Worm (Caenorhabditis elegans): Measurements from ENCODE around the gene T28C6.3.

Gene T28C6.3

DNA sequence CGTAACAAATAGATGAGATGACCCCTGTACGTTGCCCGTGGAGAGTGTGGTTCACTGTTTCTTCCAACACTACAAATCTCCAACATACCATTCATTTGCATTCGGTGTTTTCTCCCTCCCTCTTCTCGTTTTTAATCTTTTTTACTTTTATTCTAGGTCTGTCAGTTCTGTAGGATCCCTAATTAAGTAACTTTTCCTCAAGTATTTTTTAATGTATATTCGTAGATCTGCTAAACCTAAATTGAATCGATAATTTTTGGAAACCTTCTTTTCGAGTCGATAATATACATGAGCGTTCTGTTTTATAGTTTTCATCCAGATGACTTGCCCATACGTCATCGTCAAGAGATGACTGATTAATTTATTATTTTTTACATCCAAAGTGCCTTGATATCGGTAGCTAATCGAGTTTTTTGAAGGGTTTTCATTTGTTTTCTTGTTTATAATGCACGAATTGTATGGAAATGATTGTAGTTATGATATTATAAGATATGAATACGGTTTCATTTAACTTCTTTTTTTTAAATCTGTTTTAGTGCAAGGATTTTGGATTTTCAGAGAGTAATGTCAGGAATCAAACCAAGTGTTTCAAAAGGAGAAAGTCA is 20.1 kb downstream of the T28C6.3 start, which contains the start of the genes T28C6.11 and T11B7.1:
T28C6.11 (minus strand) TSS at position 101 of the 605 bp plus-strand sequence.
T11B7.1 (plus strand) TSS at position 555 of the 605 bp plus-strand sequence.
- no peak for TF ChIP-seq F13H6.1 (tag; optimal IDR thresholded peaks at IDR 0.05)

DNA sequence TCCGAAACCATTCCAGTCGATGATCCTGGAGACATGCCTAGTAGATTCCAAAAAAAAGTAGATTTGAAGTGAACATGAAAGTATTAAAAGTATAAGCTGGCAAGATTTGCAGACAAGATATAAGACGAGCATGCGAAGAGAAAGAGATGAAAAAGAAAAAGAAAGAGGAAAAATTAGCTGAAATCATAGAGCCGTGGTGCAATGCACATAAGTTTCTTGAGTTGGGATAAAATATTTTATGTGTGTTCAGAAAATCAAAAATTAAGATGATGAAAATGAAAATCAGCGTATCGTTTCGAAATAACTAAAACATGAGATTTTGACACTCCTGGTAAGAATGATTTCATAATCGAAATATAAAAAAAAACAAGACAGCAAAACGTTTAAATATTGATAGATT is 24.3 kb downstream of the T28C6.3 start, which contains the start of gene T11B7.2:
T11B7.2 (minus strand) TSS at position 101 of the 400 bp plus-strand sequence.
- no peak for TF ChIP-seq elt-3 (tag; optimal IDR thresholded peaks at IDR 0.05)
- TF ChIP-seq nhr-21 (tag; optimal IDR thresholded peaks at IDR 0.05), result no peak
- TF ChIP-seq blmp-1 (tag; optimal IDR thresholded peaks at IDR 0.05; ENCODE audit: insufficient read depth), result no peak
- TF ChIP-seq peb-1 (tag; optimal IDR thresholded peaks at IDR 0.05), result no peak
- no peak for TF ChIP-seq ztf-4 (tag; optimal IDR thresholded peaks at IDR 0.05)
- TF ChIP-seq unc-55 (GFP tag; optimal IDR thresholded peaks at IDR 0.05), result no peak
- no peak for TF ChIP-seq nhr-77 (tag; optimal IDR thresholded peaks at IDR 0.05)
- TF ChIP-seq gmeb-1 (tag; optimal IDR thresholded peaks at IDR 0.05), result no peak

DNA sequence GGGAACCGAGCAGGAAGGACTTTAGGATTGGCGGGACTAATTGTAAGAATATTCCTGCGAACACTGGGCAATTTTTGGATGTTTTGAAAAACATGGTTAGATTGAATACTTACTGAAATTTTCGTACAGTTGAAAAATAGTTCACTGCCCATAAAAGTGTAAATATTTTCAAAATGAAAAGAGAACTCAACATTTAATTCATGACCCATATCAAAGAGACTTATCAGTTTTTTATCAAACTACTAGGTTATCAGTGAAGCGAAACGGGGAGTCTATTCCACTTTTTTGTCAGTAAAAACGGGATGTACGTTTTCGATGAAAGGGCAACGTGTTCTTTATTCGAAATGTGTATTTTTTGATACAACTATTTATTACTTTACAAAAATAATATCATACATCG is 25.8 kb downstream of the T28C6.3 start:
- TF ChIP-seq elt-1 (tag; optimal IDR thresholded peaks at IDR 0.05), result no peak
- no peak for TF ChIP-seq nhr-21 (tag; optimal IDR thresholded peaks at IDR 0.05)
- peak; percentile 80 for TF ChIP-seq fos-1 (tag; optimal IDR thresholded peaks at IDR 0.05)
- TF ChIP-seq ceh-16 (tag; optimal IDR thresholded peaks at IDR 0.05), result no peak
- peak; percentile 24 for TF ChIP-seq crh-2 (tag; optimal IDR thresholded peaks at IDR 0.05)
- no peak for TF ChIP-seq unc-55 (GFP tag; optimal IDR thresholded peaks at IDR 0.05)
- TF ChIP-seq nhr-77 (tag; optimal IDR thresholded peaks at IDR 0.05), result no peak

- no peak for TF ChIP-seq gmeb-1 (tag; optimal IDR thresholded peaks at IDR 0.05)
- TF ChIP-seq egl-27 (tag; optimal IDR thresholded peaks at IDR 0.05), result no peak
- TF ChIP-seq ceh-16 (tag; optimal IDR thresholded peaks at IDR 0.05), result no peak
- no peak for TF ChIP-seq aly-2 (tag; optimal IDR thresholded peaks at IDR 0.05)
- TF ChIP-seq lin-11 (tag; optimal IDR thresholded peaks at IDR 0.05), result no peak
- TF ChIP-seq unc-62 (GFP tag; optimal IDR thresholded peaks at IDR 0.05), result no peak
- no peak for TF ChIP-seq nhr-21 (tag; optimal IDR thresholded peaks at IDR 0.05)
- no peak for TF ChIP-seq nhr-77 (tag; optimal IDR thresholded peaks at IDR 0.05)
- no peak for TF ChIP-seq blmp-1 (tag; optimal IDR thresholded peaks at IDR 0.05; ENCODE audit: insufficient read depth)
- TF ChIP-seq nhr-25 (tag; optimal IDR thresholded peaks at IDR 0.05), result no peak
- TF ChIP-seq unc-55 (GFP tag; optimal IDR thresholded peaks at IDR 0.05), result no peak
- no peak for TF ChIP-seq ztf-11 (tag; optimal IDR thresholded peaks at IDR 0.05)
- TF ChIP-seq snpc-4 (tag; optimal IDR thresholded peaks at IDR 0.05), result no peak
- TF ChIP-seq sem-4 (tag; optimal IDR thresholded peaks at IDR 0.05), result no peak
- no peak for TF ChIP-seq Y55F3AM.14 (GFP tag; optimal IDR thresholded peaks at IDR 0.05)
- TF ChIP-seq ceh-82 (tag; optimal IDR thresholded peaks at IDR 0.05), result no peak
- TF ChIP-seq ama-1 (optimal IDR thresholded peaks at IDR 0.05), result no peak
- TF ChIP-seq F13H6.1 (tag; optimal IDR thresholded peaks at IDR 0.05), result no peak
- TF ChIP-seq ztf-4 (tag; optimal IDR thresholded peaks at IDR 0.05), result no peak
These were observed 27.8 kb downstream of the T28C6.3 start, which contains the start of gene col-118 for ce11 chrIV:8847918-8848317. Gene col-118, plus strand, starts transcription at chrIV:8848218.

- TF ChIP-seq unc-55 (GFP tag; optimal IDR thresholded peaks at IDR 0.05), result no peak
- no peak for TF ChIP-seq ZK546.5 (tag; optimal IDR thresholded peaks at IDR 0.05)
These were observed 28.8 kb downstream of the T28C6.3 start for ce11 chrIV:8848983-8849382.

ce11 chrIV:8850807-8851206 is 30.7 kb downstream of the T28C6.3 start:
- TF ChIP-seq lin-11 (tag; optimal IDR thresholded peaks at IDR 0.05) (no peak), F13H6.1 (tag; optimal IDR thresholded peaks at IDR 0.05) (peak; percentile 47)

DNA sequence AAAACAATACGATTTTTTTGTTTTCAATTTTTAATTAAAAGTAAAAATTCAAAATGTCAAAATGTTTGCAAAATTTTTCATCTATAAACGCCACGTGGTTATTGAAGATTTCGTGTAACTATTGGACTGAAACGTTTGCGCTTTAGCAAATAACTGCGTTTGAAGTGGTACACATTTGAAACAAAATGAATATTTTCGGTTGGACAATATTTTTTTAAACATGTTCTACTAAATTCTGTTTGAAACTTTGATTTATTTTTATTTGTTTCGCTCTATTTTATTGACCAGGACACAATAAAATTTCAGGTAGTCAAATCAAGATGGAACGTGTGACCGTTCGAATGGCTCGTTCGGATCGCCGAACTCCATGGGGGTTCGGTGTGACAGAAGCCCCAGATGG is 32.1 kb downstream of the T28C6.3 start, which contains the start of gene alp-1:
alp-1 (plus strand) TSS at position 301 of the 400 bp plus-strand sequence.
- TF ChIP-seq mab-5 (tag; optimal IDR thresholded peaks at IDR 0.05) (no peak), ZK546.5 (tag; optimal IDR thresholded peaks at IDR 0.05) (no peak), nhr-6 (tag; optimal IDR thresholded peaks at IDR 0.05) (no peak), nhr-23 (tag; optimal IDR thresholded peaks at IDR 0.05) (no peak), ama-1 (optimal IDR thresholded peaks at IDR 0.05) (no peak), sma-9 (GFP tag; optimal IDR thresholded peaks at IDR 0.05) (no peak), sma-9 (tag; optimal IDR thresholded peaks at IDR 0.05) (no peak), alr-1 (tag; optimal IDR thresholded peaks at IDR 0.05) (no peak), mbf-1 (tag; optimal IDR thresholded peaks at IDR 0.05) (no peak), ztf-4 (tag; optimal IDR thresholded peaks at IDR 0.05) (no peak), lin-39 (tag; optimal IDR thresholded peaks at IDR 0.05) (no peak), gmeb-1 (tag; optimal IDR thresholded peaks at IDR 0.05) (no peak), nhr-25 (tag; optimal IDR thresholded peaks at IDR 0.05) (no peak), crh-2 (tag; optimal IDR thresholded peaks at IDR 0.05) (no peak), nhr-11 (tag; optimal IDR thresholded peaks at IDR 0.05) (no peak), lin-13 (GFP tag; optimal IDR thresholded peaks at IDR 0.05) (no peak)

All from whole organism, L2 larva.